Worm (Caenorhabditis elegans) whole organism, L4 larva: ENCODE measurements around the gene sdhb-1.

Experiments used
- F49E8.2 ChIP-seq: sonication (generic microtip); optimal IDR thresholded peaks from 2 replicates; lab custom pipeline; 2016; ENCODE audit warnings: missing compliant biosample characterization, mild to moderate bottlenecking, missing genetic modification characterization, borderline replicate concordance
- R02D3.7 ChIP-seq: fragments of 150-350 bp; sonication (generic microtip); optimal IDR thresholded peaks from 3 replicates; lab custom pipeline; 2014; ENCODE audit warnings: missing biosample characterization, missing genetic modification characterization
- T20F7.1 ChIP-seq: fragments of 200-800 bp; sonication (Bioruptor generic); optimal IDR thresholded peaks from 2 replicates; lab custom pipeline; 2018; ENCODE audit warnings: mild to moderate bottlenecking, missing genetic modification characterization, missing compliant biosample characterization
- T26A8.4 ChIP-seq: fragments of 200-800 bp; sonication (Bioruptor generic); IDR thresholded peaks from 2 replicates; pipeline ENCODE4 v1.3.6; 2022; ENCODE audit warnings: missing genetic modification characterization, missing compliant biosample characterization
- Y48G9A.11 ChIP-seq: fragments of 200-800 bp; sonication (Bioruptor generic); IDR thresholded peaks from 2 replicates; pipeline ENCODE4 v1.3.6; 2022; ENCODE audit warnings: missing genetic modification reagents, missing genetic modification characterization, missing compliant biosample characterization
- Y5F2A.4 ChIP-seq: fragments of 200-800 bp; sonication (Bioruptor generic); optimal IDR thresholded peaks from 2 replicates; lab custom pipeline; 2018; ENCODE audit warnings: mild to moderate bottlenecking, missing genetic modification characterization, missing compliant biosample characterization
- aha-1 ChIP-seq: fragments of 150-350 bp; peaks from one replicate; lab custom pipeline; 2014; ENCODE audit warnings: missing biosample characterization, missing genetic modification characterization
- daf-16 ChIP-seq, 3 experiments: sonication (generic microtip); optimal IDR thresholded peaks; 2 replicates each; lab custom pipeline; 2016 to 2017; ENCODE audit warnings: missing genetic modification characterization in 3 of 3, missing genetic modification reagents in 3 of 3, mild to moderate bottlenecking in 2 of 3, missing compliant biosample characterization in 2 of 3, missing biosample characterization in 1 of 3, moderate library complexity in 1 of 3
- daf-8 ChIP-seq: fragments of 200-800 bp; sonication (Bioruptor generic); IDR thresholded peaks from 2 replicates; pipeline ENCODE4 v1.3.6; 2022; ENCODE audit warnings: missing genetic modification characterization, missing compliant biosample characterization
- dpl-1 ChIP-seq: fragments of 150-350 bp; optimal IDR thresholded peaks from 2 replicates; lab custom pipeline; 2014; ENCODE audit warnings: missing biosample characterization, missing genetic modification reagents, missing genetic modification characterization
- hif-1 ChIP-seq, 2 experiments: sonication (generic microtip); optimal IDR thresholded peaks; 2 replicates each; lab custom pipeline; 2016 to 2017; ENCODE audit warnings: missing compliant biosample characterization in 2 of 2, missing genetic modification characterization in 2 of 2, missing genetic modification reagents in 2 of 2, missing genotype in 2 of 2, mild to moderate bottlenecking in 1 of 2
- hlh-30 ChIP-seq: sonication (generic microtip); optimal IDR thresholded peaks from 2 replicates; lab custom pipeline; 2017; ENCODE audit warnings: antibody characterized with exemption, mild to moderate bottlenecking, missing genetic modification characterization, missing compliant biosample characterization; ENCODE audit not compliant: insufficient read depth
- lim-7 ChIP-seq: fragments of 200-800 bp; sonication (Bioruptor generic); IDR thresholded peaks from 2 replicates; pipeline ENCODE4 v1.3.6; 2022; ENCODE audit warnings: missing genetic modification characterization, missing compliant biosample characterization
- lin-13 ChIP-seq: fragments of 150-350 bp; optimal IDR thresholded peaks from 2 replicates; lab custom pipeline; 2014; ENCODE audit warnings: missing biosample characterization, missing genetic modification reagents, missing genetic modification characterization
- lsy-2 ChIP-seq, 2 experiments: fragments of 150-350 bp in 1 of 2; sonication (generic microtip) in 1 of 2; optimal IDR thresholded peaks; 2 replicates each; lab custom pipeline; 2014 to 2017; ENCODE audit warnings: missing biosample characterization in 2 of 2, missing genetic modification characterization in 2 of 2
- mep-1 ChIP-seq: fragments of 150-350 bp; sonication (generic microtip); optimal IDR thresholded peaks from 3 replicates; lab custom pipeline; 2014; ENCODE audit warnings: missing biosample characterization, missing genetic modification characterization
- mes-2 ChIP-seq: sonication (generic microtip); optimal IDR thresholded peaks from 2 replicates; lab custom pipeline; 2016; ENCODE audit warnings: missing genotype, mild to moderate bottlenecking, missing genetic modification characterization, missing compliant biosample characterization; ENCODE audit not compliant: poor library complexity, severe bottlenecking
- mxl-3 ChIP-seq: fragments of 200-800 bp; sonication (Bioruptor generic); optimal IDR thresholded peaks from 2 replicates; lab custom pipeline; 2018; ENCODE audit warnings: mild to moderate bottlenecking, missing genetic modification characterization, missing compliant biosample characterization
- nhr-102 ChIP-seq: sonication (generic microtip); optimal IDR thresholded peaks from 2 replicates; lab custom pipeline; 2016; ENCODE audit warnings: mild to moderate bottlenecking, missing genetic modification characterization, moderate library complexity, missing compliant biosample characterization
- nhr-25 ChIP-seq: sonication (generic microtip); optimal IDR thresholded peaks from 2 replicates; lab custom pipeline; 2017; ENCODE audit warnings: missing genetic modification characterization, mild to moderate bottlenecking, missing compliant biosample characterization, antibody characterized with exemption, moderate library complexity, borderline replicate concordance; ENCODE audit not compliant: insufficient read depth
- nhr-41 ChIP-seq: fragments of 200-800 bp; sonication (Bioruptor generic); IDR thresholded peaks from 2 replicates; pipeline ENCODE4 v1.3.6; 2022; ENCODE audit warnings: missing genetic modification reagents, missing genetic modification characterization, missing compliant biosample characterization
- nhr-77 ChIP-seq: fragments of 150-350 bp; optimal IDR thresholded peaks from 2 replicates; lab custom pipeline; 2014; ENCODE audit warnings: missing biosample characterization, missing genetic modification characterization
- php-3 ChIP-seq: fragments of 200-800 bp; sonication (Bioruptor generic); IDR thresholded peaks from 2 replicates; pipeline ENCODE4 v1.3.6; 2022; ENCODE audit warnings: missing genetic modification reagents, missing genetic modification characterization, missing compliant biosample characterization
- pqm-1 ChIP-seq: sonication (generic microtip); optimal IDR thresholded peaks from 2 replicates; lab custom pipeline; 2017; ENCODE audit warnings: missing biosample characterization, missing genetic modification characterization
- saeg-2 ChIP-seq: fragments of 200-800 bp; sonication (Bioruptor generic); IDR thresholded peaks from 2 replicates; pipeline ENCODE4 v1.3.6; 2022; ENCODE audit warnings: missing genetic modification reagents, missing genetic modification characterization, missing compliant biosample characterization
- sdz-12 ChIP-seq: fragments of 200-800 bp; sonication (Bioruptor generic); optimal IDR thresholded peaks from 2 replicates; lab custom pipeline; 2018; ENCODE audit warnings: mild to moderate bottlenecking, missing genetic modification characterization, missing compliant biosample characterization
- snpc-1.2 ChIP-seq: fragments of 200-800 bp; sonication (Bioruptor generic); IDR thresholded peaks from 2 replicates; pipeline ENCODE4 v1.3.6; 2022; ENCODE audit warnings: missing genetic modification reagents, missing genetic modification characterization, missing compliant biosample characterization
- tag-97 ChIP-seq: fragments of 200-800 bp; sonication (Bioruptor generic); IDR thresholded peaks from 2 replicates; pipeline ENCODE4 v1.3.6; 2022; ENCODE audit warnings: missing genetic modification characterization, missing compliant biosample characterization
- unc-130 ChIP-seq: sonication (generic microtip); optimal IDR thresholded peaks from 2 replicates; lab custom pipeline; 2016; ENCODE audit warnings: missing genetic modification reagents, missing genetic modification characterization, missing compliant biosample characterization
- unc-39 ChIP-seq: sonication (generic microtip); optimal IDR thresholded peaks from 2 replicates; lab custom pipeline; 2017; ENCODE audit warnings: missing biosample characterization, missing genetic modification characterization
- zfp-2 ChIP-seq: sonication (generic microtip); optimal IDR thresholded peaks from 2 replicates; lab custom pipeline; 2016; ENCODE audit warnings: mild to moderate bottlenecking, missing genetic modification characterization, missing compliant biosample characterization

sdhb-1 gene

DNA sequence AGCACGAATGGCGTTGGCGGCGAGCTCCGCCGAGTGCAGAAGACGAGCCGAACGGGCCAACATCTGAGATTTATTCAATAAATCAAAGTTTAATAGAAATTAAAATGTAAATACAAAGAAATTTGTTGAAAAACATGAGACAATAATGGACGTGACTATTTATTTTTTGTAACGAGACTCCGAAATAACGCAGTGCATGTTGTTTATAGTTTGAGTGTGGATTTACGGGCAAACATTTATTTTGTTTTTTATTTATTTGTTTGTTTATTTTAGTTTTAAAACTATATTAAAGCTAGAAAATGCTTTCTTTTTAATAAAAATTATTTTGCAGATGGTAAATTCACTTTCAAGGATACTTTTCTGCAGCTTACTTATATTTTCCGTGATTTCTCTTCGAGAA, at the start of gene sdhb-1, which contains the start of gene cup-15:
Gene sdhb-1 (minus strand): TSS at position 63 of the 400 bp plus-strand sequence.
Gene cup-15 (plus strand): TSS at position 332 of the 400 bp plus-strand sequence.
- TF ChIP-seq R02D3.7 (tag; lab: Kevin White, UChicago) = peak; percentile 76
- peak in 1 of 2 experiments; percentile 41 for TF ChIP-seq lsy-2 (tag; optimal IDR thresholded peaks at IDR 0.05; lab: Kevin White, UChicago)
- TF ChIP-seq hif-1 (tag; optimal IDR thresholded peaks at IDR 0.05; lab: Kevin White, UChicago) = peak in 1 of 2 experiments; percentile 88
- TF ChIP-seq nhr-102 (tag; lab: Kevin White, UChicago) = no peak
- TF ChIP-seq daf-16 (GFP tag; optimal IDR thresholded peaks at IDR 0.05; lab: Kevin White, UChicago) = no peak
- TF ChIP-seq daf-16 (tag; optimal IDR thresholded peaks at IDR 0.05; lab: Kevin White, UChicago) = peak; percentile 27
- TF ChIP-seq php-3 (GFP tag; lab: Robert Waterston, UW) = no peak
- TF ChIP-seq T20F7.1 (GFP tag; lab: Kevin White, UChicago) = peak; percentile 91
- TF ChIP-seq nhr-77 = peak; percentile 3
- TF ChIP-seq Y48G9A.11 (GFP tag; lab: Robert Waterston, UW) = peak; percentile 73
- TF ChIP-seq hlh-30 (tag; lab: Kevin White, UChicago) = peak; percentile 25

DNA sequence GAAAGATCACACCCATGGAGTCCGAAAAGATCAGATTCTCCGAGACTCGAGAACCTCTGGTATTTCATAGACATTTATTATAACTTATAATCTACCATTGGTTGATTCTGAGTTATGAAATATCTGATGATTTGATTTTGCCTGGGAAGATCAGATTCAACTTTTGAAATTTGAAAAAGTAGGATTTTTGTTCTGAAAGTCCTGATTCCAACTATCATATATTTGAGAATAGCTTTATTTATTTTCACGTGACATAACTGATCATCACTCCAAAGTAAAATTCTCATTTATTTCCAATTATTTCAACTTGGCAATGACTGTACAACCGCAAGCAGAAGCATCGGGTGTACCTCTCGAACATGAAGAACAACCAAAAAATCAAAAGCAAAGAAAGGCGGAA, 47.2 kb upstream of the sdhb-1 start, which contains the start of gene Y51B9A.7:
Gene Y51B9A.7 (plus strand): TSS at position 301 of the 400 bp plus-strand sequence.
- TF ChIP-seq dpl-1 (GFP tag; lab: Kevin White, UChicago) (no peak), mxl-3 (no peak), lim-7 (GFP tag; lab: Robert Waterston, UW) (no peak), nhr-25 (no peak), unc-130 (GFP tag; lab: Kevin White, UChicago) (no peak)

DNA sequence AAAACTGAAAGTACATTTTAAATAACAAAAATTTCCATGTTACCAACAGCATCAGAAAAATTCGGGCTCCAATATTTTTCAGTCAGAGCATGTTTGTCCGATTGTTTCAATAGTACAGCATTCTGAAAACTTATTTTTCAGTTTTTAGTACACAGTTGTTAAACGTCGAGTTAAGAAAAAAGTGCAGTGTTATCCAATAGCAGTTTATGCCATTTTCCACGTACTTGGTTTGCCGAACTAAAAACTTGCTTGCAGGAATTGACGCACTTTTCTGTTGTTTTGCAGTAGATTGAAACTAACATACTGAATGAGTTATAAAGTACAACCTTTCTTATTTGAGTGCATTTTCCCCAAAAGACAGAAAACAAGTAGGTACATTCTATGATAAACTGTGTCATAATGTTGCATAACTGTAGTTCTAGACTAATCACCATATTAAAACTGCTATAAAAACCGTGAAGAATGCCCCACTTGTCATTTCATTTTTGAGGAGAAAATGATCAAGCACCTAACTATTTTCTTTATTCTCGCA, 45.9 kb upstream of the sdhb-1 start, which contains the start of the genes Y51B9A.14 and Y51B9A.8:
Gene Y51B9A.14 (minus strand): TSS at position 101 of the 532 bp plus-strand sequence.
Gene Y51B9A.8 (plus strand): TSS at position 482 of the 532 bp plus-strand sequence.
- no peak for TF ChIP-seq unc-39 (tag; lab: Kevin White, UChicago)

DNA sequence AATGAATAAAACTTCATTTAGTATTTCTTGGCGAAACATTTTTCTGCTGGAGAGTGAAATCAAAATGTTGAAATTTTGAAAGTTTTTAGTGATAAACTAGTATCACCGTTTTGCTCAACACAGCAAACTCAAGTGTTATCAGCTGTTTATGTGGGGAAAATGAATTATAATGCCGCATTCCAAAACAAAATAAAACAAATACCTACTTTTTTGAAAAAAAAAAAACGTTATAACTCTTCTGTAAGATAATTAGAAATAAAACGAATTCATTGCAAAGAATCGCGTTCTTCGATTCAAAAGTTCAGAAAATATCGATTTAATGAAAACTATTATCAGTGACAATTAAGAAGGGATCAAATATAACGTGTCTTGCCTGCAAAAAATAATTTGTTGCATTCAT, 45.0 kb upstream of the sdhb-1 start, which contains the start of gene Y51B9A.9:
Gene Y51B9A.9 (minus strand): TSS at position 101 of the 400 bp plus-strand sequence.
- TF ChIP-seq pqm-1 (tag; lab: Kevin White, UChicago) (peak; percentile 47), snpc-1.2 (GFP tag; lab: Robert Waterston, UW) (no peak), lin-13 (no peak), T26A8.4 (GFP tag; lab: Robert Waterston, UW) (no peak), nhr-41 (no peak), saeg-2 (GFP tag; lab: Robert Waterston, UW) (no peak), aha-1 (tag; lab: Kevin White, UChicago) (no peak), F49E8.2 (no peak), sdz-12 (GFP tag; lab: Kevin White, UChicago) (no peak), Y5F2A.4 (GFP tag; lab: Kevin White, UChicago) (no peak), daf-8 (no peak), daf-16 (GFP tag; optimal IDR thresholded peaks at IDR 0.05; lab: Kevin White, UChicago) (no peak), daf-16 (tag; optimal IDR thresholded peaks at IDR 0.05; lab: Kevin White, UChicago) (peak; percentile 68), mes-2 (tag; lab: Kevin White, UChicago) (no peak), mep-1 (tag; lab: Kevin White, UChicago) (no peak), zfp-2 (tag; lab: Kevin White, UChicago) (no peak)
- TF ChIP-seq, all 104 proteins: peak for 2

DNA sequence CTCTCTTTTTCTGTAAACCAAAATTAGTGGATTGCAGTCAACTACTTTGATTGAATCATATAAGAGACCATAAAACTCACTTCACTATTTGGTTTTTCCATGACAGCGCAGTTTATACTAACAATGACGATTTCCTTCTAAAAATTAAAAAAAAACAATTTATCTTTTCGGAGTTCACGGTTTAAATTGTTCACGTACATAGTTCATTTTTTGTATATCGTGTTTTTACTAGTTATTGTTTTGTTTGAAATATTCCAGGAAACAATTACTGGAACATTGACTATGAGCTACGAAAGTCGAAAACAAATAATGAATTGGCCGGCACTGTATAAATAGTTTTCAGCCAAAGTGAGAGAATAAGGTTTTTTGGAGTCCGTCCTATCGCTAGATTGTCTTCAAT, 40.2 kb upstream of the sdhb-1 start, which contains the start of gene lido-17:
Gene lido-17 (minus strand): TSS at position 101 of the 400 bp plus-strand sequence.
- no peak for TF ChIP-seq tag-97 (GFP tag; lab: Robert Waterston, UW)
- no peak for TF ChIP-seq php-3 (GFP tag; lab: Robert Waterston, UW)
